Fruit fly (Drosophila melanogaster): ENCODE measurements around the gene Nadsyn.

Nadsyn gene

DNA sequence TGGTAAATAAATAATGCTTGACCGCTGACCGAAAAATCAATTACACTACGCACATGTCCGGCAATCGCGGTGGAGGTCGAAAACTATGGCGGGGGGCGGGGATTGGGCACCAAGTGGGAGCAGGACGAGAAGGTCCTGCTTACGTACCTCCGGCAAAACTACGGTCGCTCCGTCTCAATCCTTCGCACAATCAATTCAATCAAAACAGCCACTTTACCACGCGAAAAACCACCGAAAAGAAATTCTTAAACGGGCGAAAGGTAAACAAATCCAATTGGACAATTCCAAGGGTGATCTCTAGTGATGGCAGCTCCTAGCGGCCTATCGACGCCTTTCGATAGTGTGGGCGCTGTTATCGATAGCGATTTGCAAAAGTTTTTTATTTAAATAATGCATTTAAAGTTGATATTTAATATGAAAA, at the start of gene Nadsyn:
TSS of gene Nadsyn (minus strand) at position 304 of the 421 bp plus-strand sequence.
- no peak for TF ChIP-seq noc (tag; optimal IDR thresholded peaks at IDR 0.05)

DNA sequence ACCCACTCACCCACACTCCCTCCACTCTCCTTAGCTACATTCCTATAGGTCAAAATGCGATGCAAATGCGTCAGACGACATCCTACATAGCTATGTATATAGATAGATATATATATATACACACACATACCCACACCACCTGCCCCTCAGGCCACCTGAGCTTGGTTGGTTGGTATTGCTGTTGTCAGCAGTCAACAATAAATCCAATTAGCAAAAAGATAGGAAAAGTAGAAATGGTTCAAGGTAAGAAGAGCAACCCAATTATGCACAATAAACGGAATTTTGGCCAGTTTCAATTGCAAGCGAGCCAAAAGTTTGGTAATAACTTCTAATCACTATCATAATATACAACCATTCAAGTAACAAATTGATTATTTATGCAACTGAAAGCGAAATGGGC, 48.4 kb upstream of the Nadsyn start:
- no peak for TF ChIP-seq noc (tag; optimal IDR thresholded peaks at IDR 0.05)

DNA sequence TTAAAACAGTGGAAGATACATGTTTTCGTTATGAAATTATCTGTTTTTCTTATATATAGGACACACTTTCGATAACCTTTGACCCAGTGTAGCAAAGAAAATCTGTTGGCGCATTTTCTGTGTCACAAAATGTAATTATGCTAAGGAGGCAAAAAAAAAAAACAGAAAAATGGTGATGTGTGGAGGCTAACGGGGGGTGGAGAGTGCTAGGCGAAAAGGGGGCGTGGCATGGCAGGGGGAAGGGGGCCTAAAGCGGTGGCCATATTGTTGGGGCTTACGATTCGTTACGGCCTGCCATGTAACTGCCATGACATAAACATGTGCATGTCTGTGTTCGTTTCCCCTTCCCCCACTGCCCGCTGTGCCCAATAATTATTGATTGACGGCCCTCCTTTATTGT, 47.1 kb upstream of the Nadsyn start:
- no peak for TF ChIP-seq noc (tag; optimal IDR thresholded peaks at IDR 0.05)

DNA sequence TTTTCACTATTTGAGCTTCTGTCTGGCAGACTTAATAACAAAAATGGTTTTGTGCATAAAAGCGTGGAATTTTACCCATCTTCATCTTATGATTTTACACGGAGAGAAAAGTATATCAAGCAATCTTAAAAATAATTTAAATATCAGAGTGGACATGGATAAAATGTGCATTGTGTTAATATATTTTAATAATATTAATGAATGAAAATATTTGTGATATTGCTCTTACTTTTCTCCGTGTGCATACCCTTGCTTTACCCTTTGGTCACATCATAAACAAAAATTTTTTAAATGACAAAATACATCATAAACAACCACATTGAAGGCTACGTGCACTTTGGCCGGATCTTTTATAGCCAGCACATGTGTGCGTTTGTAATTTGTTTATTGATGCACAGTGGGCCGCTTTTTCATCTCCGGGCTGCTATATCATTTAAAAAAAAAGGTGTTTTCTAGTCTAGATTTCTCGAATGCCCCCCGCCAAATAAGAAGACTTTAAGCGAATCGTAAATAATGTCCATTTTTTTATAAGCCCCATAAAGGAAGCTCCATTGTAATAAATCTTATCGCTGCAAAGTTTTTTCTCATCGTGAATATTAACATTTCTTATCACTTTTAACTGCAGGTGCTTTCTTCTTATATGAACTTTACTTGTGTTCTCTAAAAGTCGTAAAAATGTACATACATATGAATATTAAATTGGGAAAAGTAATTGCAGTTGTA, 46.5 kb upstream of the Nadsyn start:
- TF ChIP-seq noc (tag; optimal IDR thresholded peaks at IDR 0.05): peak; percentile 48

DNA sequence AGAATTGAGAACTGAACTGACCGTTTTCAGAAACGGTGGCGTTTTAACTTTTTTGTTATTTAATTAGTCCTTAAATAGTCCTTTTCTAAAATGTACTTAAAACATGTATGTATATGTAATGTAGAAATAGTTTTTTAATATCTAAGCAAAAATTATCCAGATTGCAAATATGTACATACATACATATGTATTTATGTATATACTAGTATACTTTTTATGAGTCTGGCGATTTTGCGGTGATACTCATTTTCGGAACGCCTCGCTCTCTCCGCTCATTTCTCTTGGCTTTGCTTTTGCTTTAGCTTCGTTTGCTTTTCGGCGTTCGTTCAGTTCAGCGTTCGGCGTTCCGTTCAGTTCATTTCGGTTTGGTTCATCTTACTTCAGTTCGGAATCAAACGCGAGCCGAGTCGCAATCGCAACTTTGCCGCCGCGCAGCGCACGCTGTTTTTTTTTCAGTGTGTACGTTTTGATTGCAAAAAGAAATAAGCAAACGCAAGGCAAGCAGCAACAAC, 44.3 kb upstream of the Nadsyn start, which contains the start of gene rdgB:
TSS of gene rdgB (plus strand) at position 381 of the 512 bp plus-strand sequence.
- peak; percentile 14 for TF ChIP-seq noc (tag; optimal IDR thresholded peaks at IDR 0.05)

DNA sequence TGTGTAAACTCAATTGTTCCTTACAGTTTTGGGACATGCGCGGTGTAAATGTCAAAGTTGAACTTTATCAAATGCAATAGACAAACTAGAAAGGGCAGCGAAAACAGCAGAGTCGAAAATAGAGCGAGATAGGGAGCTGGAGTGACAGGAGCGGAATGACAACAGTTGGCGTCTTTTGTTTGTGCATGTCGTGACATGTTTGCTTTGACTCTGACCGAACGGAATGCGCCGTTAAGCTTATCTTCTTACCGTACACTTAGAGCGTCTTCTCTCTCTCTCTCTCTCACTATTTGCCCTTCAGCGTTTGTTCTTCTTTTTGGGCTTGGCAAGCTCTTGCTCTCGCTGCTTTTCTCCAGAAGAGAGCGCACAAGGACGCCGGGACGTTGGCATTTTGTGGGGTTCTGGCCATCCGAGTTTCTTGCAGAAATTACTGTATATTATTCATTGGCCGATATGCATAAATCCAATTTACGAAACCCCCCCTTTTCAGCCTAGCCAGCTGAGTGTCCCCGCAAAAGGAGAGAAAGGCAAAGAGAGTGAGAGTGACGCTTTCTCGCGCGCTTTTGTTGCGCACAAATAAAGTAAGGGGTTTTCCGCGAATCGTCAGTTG, 43.8 kb upstream of the Nadsyn start:
- no peak for TF ChIP-seq noc (tag; optimal IDR thresholded peaks at IDR 0.05)

DNA sequence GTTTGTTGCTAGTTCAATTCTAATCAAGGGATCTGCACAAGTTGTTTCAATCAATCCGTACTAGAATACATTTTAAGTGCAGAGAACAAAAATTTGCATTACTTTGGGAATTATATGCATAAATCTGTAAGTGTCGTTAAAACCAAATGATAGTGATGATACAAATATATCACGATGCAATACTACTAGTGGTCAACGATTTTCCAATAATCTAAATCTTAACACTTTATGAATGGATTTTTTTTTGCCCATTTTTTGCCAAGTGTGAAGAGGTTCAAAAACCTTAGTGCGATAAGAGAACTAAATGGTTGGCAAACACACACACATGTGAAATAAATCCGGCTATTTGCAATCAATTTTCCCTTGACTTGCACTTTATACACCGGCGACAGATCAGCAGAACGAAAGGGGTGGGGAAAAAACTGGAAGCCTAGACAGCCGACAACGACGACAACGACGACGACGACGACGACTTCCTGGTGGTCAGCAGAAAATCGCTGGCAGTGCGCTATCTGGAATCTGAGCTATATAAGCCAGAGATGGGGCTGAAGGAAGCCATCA, 41.0 kb upstream of the Nadsyn start, which contains the start of gene Yp3:
TSS of gene Yp3 (plus strand) at position 558 of the 561 bp plus-strand sequence.
- TF ChIP-seq noc (tag; optimal IDR thresholded peaks at IDR 0.05): no peak

DNA sequence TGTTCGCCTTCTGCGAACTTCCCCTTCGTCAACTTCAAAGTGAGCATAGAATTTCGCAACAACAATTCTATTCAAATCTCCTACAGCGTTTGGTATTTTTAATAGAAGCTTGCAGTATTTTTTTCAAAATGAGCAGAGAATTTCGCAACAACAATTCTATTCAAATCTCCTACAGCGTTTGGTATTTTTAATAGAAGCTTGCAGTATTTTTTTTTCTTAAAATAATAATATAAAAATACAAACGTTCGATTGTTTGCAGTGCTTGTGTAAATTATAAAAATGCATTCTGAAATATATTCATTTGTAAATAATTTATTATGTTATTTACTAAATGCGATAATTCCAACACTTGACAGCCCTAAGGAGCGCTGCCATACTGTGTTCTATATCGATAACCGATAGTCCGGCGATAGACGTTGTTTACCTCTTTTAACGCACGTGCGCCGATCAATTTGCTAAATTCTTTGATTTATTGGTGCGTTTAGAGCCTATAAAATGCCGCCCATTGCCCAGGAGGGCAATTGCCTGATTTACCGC, 38.8 kb upstream of the Nadsyn start, which contains the start of the genes CG32625 and Rtc1:
TSS of gene CG32625 (minus strand) at position 51 of the 537 bp plus-strand sequence.
TSS of gene Rtc1 (plus strand) at position 404 of the 537 bp plus-strand sequence.
- peak; percentile 38 for TF ChIP-seq noc (tag; optimal IDR thresholded peaks at IDR 0.05)

DNA sequence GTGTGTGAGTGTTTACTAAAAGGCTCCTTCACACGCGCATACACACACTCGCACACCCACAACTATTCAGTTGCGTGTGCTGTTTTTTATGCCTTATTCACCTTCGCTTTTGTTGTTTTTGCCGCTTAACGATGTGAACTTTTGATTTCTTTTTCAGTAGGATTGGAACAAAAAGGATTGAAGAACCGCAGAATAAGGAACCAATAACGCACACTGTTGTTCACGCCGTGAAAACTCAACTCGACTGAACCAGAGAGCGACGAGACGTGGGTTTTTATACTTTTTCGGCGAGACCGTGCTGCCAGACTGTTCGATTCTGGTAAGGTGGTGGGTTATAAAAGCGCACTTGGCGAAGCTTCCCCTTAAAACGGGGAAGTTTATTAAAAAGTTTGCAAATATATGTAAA, 37.1 kb upstream of the Nadsyn start, which contains the start of gene Pdcd4:
TSS of gene Pdcd4 (minus strand) at position 255 of the 406 bp plus-strand sequence.
- no peak for TF ChIP-seq noc (tag; optimal IDR thresholded peaks at IDR 0.05)

DNA sequence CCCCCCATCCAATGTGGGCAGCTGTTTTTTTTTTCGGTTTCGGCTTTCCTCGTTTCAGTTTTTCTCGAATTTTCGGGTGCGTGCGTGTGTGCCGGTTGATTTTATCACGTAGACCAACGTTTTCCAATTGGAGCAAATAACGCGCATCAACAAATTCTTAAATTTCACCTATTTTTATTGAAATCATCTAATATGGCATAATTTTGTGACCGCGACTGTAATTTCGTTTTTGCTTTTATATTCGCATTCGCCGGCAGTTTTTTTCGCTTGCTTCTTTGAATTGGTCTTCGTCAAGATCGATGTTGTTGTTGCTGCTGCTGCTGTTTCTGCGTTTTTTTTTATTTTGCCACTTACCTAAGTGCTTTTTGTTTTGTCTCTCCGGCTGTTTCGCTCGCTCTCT, 36.4 kb upstream of the Nadsyn start:
- TF ChIP-seq noc (tag; optimal IDR thresholded peaks at IDR 0.05): no peak

DNA sequence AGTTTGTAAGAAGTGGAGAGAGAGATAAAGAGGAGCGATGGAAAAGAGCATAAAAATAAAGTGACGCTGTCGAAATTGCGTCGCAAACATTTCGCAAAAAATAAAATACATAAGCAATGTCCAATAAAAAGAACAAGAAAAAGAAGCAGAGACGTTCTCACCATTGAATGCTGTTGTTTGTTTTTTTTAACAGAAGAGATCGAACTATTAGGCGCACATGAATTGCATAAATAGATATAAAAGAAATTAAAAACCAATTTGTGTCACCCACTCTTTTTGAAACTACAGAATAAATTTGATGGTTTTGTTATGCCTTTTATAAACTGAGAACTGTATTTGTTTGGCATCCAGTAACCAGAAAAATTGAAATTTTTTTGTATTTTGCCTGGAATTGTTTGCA, 35.7 kb upstream of the Nadsyn start:
- no peak for TF ChIP-seq noc (tag; optimal IDR thresholded peaks at IDR 0.05)

DNA sequence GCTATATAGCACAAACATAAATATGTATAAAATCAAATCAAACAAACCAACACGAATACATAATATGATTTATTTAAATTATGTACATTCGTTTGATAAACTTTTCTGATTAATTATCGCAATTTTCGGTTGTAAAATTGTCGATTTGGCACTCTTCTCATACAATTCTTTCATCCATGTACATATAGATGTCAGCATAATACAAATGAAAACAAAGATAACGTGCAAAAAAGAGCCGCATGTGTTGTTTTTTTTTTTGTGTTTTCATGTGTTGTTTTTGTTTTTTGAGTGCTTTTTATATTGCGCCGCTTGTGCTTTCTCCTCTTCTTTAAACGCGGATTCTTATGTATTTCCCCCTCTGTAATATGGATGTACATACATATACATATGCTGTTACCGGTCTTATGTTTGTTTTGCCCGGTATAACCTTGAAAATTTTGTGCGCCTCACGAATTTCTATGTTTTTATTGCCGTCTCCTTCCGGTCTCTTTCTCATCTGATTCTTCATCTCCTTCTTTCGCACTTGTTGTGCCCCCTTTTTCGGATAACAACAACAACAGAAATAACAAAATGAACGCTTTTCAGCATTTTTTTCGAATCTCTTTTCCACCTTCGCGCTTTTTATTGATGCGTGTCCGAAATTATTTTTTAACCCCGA, 35.1 kb upstream of the Nadsyn start:
- no peak for TF ChIP-seq noc (tag; optimal IDR thresholded peaks at IDR 0.05)

DNA sequence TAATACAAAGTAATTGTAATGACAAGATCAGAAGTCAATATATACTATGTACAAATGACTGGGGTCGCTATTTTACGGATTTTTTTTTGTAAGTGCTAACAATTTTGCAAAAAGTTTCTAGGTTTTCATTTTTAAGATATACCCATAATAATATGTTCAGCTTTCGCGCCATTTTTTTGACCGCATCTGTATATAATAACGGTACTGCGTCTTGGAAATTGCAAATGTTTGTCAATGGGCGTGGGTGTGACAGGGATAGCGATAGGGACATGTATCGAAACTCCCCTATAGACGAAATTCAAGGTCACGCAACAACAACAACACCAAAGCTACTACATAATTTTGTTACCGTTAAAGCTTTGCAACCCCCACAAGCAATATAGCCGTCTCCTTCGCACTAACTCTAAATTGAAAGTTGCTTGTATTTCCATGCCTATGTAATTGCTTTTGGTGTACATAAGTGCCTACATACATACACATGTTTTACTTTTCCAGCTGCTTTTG, 34.5 kb upstream of the Nadsyn start:
- TF ChIP-seq noc (tag; optimal IDR thresholded peaks at IDR 0.05): no peak

DNA sequence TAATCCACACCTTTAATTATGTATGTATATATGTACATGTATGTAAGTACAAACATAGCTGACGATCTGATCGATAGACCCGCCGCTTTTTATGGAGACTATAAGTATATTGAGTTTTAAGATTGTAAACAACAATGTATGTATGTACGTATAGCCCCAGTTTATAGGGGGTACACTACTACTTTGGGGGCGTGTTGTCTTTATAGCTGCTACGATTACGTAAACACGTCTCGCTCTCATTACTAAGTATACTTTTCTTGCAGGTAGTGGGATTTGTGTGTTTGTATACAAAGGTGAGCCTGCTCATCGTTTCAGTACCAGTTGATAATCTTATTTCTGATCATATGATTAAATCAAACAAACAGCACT, 31.8 kb upstream of the Nadsyn start:
- TF ChIP-seq noc (tag; optimal IDR thresholded peaks at IDR 0.05): no peak

All from whole organism, larva.